Fruit fly (Drosophila melanogaster): ENCODE measurements around the gene CG32263.

DNA sequence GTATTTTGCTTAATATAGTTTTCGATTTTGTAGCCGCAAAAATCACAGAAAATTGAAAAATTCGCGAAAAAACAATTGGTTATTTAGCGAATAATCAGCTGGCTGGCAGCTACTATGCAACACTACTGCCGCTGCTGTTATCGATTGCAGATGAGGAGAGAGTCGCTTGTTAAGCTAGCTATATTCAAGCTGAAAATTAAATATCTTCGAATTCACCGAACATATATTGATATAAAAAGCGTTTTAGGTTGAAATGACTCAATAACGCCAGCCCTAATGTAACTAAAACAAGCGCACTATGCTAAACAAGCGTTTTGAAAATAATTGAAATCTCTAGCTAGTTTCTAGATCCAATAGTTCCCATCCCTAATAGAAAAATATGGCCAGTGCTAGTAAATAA, 4.6 kb downstream of the CG32263 start, which contains the start of the genes CG32264, ntc and IntS10:
- TF ChIP-seq Myc (optimal IDR thresholded peaks at IDR 0.05) (no peak), insv (optimal IDR thresholded peaks at IDR 0.05) (no peak)
